Worm (Caenorhabditis elegans) whole organism, young adult: ENCODE data around the gene try-3.
"Not testable (repeated sequence)": the region's sequence is repeated elsewhere in the genome, so short reads cannot be mapped to it uniquely, and the experiment has no call there.

Experiments used
- B0019.2 ChIP-seq: fragments of 200-800 bp; sonication (Bioruptor generic); conservative IDR thresholded peaks from 2 replicates; pipeline ENCODE4 v1.3.6; 2022; ENCODE audit warnings: missing genetic modification reagents, missing genetic modification characterization, missing compliant biosample characterization
- B0035.1 ChIP-seq: sonication (generic microtip); optimal IDR thresholded peaks from 2 replicates; lab custom pipeline; 2016; ENCODE audit warnings: missing genetic modification characterization, mild to moderate bottlenecking, missing compliant biosample characterization, missing genotype, missing genetic modification reagents
- B0336.3 ChIP-seq: fragments of 200-800 bp; sonication (Bioruptor generic); IDR thresholded peaks from 2 replicates; pipeline ENCODE4 v1.3.6; 2022; ENCODE audit warnings: missing genetic modification characterization, missing compliant biosample characterization
- C17E4.6 ChIP-seq: fragments of 200-800 bp; sonication (Bioruptor generic); IDR thresholded peaks from 2 replicates; pipeline ENCODE4 v1.3.6; 2022; ENCODE audit warnings: missing genetic modification reagents, missing genetic modification characterization, missing compliant biosample characterization
- D2030.7 ChIP-seq: fragments of 200-800 bp; sonication (Bioruptor generic); IDR thresholded peaks from 2 replicates; pipeline ENCODE4 v1.3.6; 2022; ENCODE audit warnings: missing genetic modification reagents, missing genetic modification characterization, missing compliant biosample characterization
- F10E7.11 ChIP-seq: sonication (generic microtip); optimal IDR thresholded peaks from 2 replicates; lab custom pipeline; 2017; ENCODE audit warnings: mild to moderate bottlenecking, missing genetic modification characterization, moderate library complexity, missing compliant biosample characterization
- F55B11.4 ChIP-seq: sonication (generic microtip); optimal IDR thresholded peaks from 2 replicates; lab custom pipeline; 2016; ENCODE audit warnings: missing compliant biosample characterization, missing genetic modification characterization, borderline replicate concordance; ENCODE audit not compliant: insufficient read depth
- Y53F4B.3 ChIP-seq: fragments of 200-800 bp; sonication (Bioruptor generic); IDR thresholded peaks from 2 replicates; pipeline ENCODE4 v1.3.6; 2022; ENCODE audit warnings: missing genetic modification reagents, missing genetic modification characterization, missing compliant biosample characterization
- Y53G8AR.9 ChIP-seq: fragments of 200-800 bp; sonication (Bioruptor generic); conservative IDR thresholded peaks from 2 replicates; pipeline ENCODE4 v1.3.6; 2022; ENCODE audit warnings: missing genetic modification reagents, missing genetic modification characterization, missing compliant biosample characterization
- Y79H2A.3 ChIP-seq: fragments of 200-800 bp; sonication (Bioruptor generic); conservative IDR thresholded peaks from 2 replicates; pipeline ENCODE4 v1.3.6; 2022; ENCODE audit warnings: missing genetic modification reagents, missing genetic modification characterization, missing compliant biosample characterization
- atf-7 ChIP-seq: sonication (generic microtip); optimal IDR thresholded peaks from 2 replicates; lab custom pipeline; 2017; ENCODE audit warnings: mild to moderate bottlenecking, missing genetic modification characterization, missing compliant biosample characterization
- bed-1 ChIP-seq: fragments of 200-800 bp; sonication (Bioruptor generic); IDR thresholded peaks from 2 replicates; pipeline ENCODE4 v1.3.6; 2022; ENCODE audit warnings: missing genetic modification reagents, missing genetic modification characterization, missing compliant biosample characterization
- bed-2 ChIP-seq: fragments of 200-800 bp; sonication (Bioruptor generic); IDR thresholded peaks from 2 replicates; pipeline ENCODE4 v1.3.6; 2022; ENCODE audit warnings: missing genetic modification reagents, missing genetic modification characterization, missing compliant biosample characterization
- cebp-1 ChIP-seq, 2 experiments: fragments of 200-800 bp in 1 of 2; sonication (Bioruptor generic) in 1 of 2; sonication (generic microtip) in 1 of 2; IDR thresholded peaks in 1 of 2; optimal IDR thresholded peaks in 1 of 2; 2 replicates each; pipeline versions ENCODE4 v1.3.6 to Lab custom; 2017 to 2022; ENCODE audit warnings: missing compliant biosample characterization in 2 of 2, missing genetic modification characterization in 2 of 2, mild to moderate bottlenecking in 1 of 2, missing genetic modification reagents in 1 of 2, moderate library complexity in 1 of 2
- ceh-40 ChIP-seq: fragments of 200-800 bp; sonication (Bioruptor generic); IDR thresholded peaks from 2 replicates; pipeline ENCODE4 v1.3.6; 2022; ENCODE audit warnings: missing genetic modification characterization, missing compliant biosample characterization
- dox-1 ChIP-seq: fragments of 200-800 bp; sonication (Bioruptor generic); IDR thresholded peaks from 2 replicates; pipeline ENCODE4 v1.3.6; 2022; ENCODE audit warnings: missing genetic modification reagents, missing genetic modification characterization, missing compliant biosample characterization
- dpff-1 ChIP-seq: sonication (generic microtip); optimal IDR thresholded peaks from 2 replicates; lab custom pipeline; 2017; ENCODE audit warnings: mild to moderate bottlenecking, missing genetic modification characterization, missing compliant biosample characterization
- egl-18 ChIP-seq: fragments of 200-800 bp; sonication (Bioruptor generic); IDR thresholded peaks from 2 replicates; pipeline ENCODE4 v1.3.6; 2022; ENCODE audit warnings: missing genetic modification reagents, missing genetic modification characterization, missing compliant biosample characterization
- ets-4 ChIP-seq: fragments of 200-800 bp; sonication (Bioruptor generic); optimal IDR thresholded peaks from 2 replicates; lab custom pipeline; 2018; ENCODE audit warnings: mild to moderate bottlenecking, missing genetic modification characterization, missing compliant biosample characterization
- hmg-1.2 ChIP-seq: fragments of 200-800 bp; sonication (Bioruptor generic); IDR thresholded peaks from 2 replicates; pipeline ENCODE4 v1.3.6; 2022; ENCODE audit warnings: missing genetic modification reagents, missing genetic modification characterization, missing compliant biosample characterization
- hmg-20 ChIP-seq: fragments of 200-800 bp; sonication (Bioruptor generic); IDR thresholded peaks from 2 replicates; pipeline ENCODE4 v1.3.6; 2022; ENCODE audit warnings: missing genetic modification reagents, missing genetic modification characterization, missing compliant biosample characterization
- hrde-1 ChIP-seq: sonication (generic microtip); optimal IDR thresholded peaks from 2 replicates; lab custom pipeline; 2016; ENCODE audit warnings: missing genetic modification characterization, mild to moderate bottlenecking, missing compliant biosample characterization, moderate library complexity, missing genotype, missing genetic modification reagents, borderline replicate concordance
- hsf-1 ChIP-seq: fragments of 200-800 bp; sonication (Bioruptor generic); IDR thresholded peaks from 2 replicates; pipeline ENCODE4 v1.3.6; 2022; ENCODE audit warnings: missing genetic modification reagents, missing genetic modification characterization, missing compliant biosample characterization
- let-607 ChIP-seq, 2 experiments: fragments of 200-800 bp in 1 of 2; sonication (Bioruptor generic) in 1 of 2; sonication (generic microtip) in 1 of 2; optimal IDR thresholded peaks; 2 replicates each; lab custom pipeline; 2016 to 2018; ENCODE audit warnings: mild to moderate bottlenecking in 2 of 2, missing compliant biosample characterization in 2 of 2, missing genetic modification characterization in 2 of 2, moderate library complexity in 2 of 2, missing genotype in 1 of 2
- madf-10 ChIP-seq: sonication (generic microtip); optimal IDR thresholded peaks from 2 replicates; lab custom pipeline; 2016; ENCODE audit warnings: mild to moderate bottlenecking, missing genetic modification characterization, missing compliant biosample characterization
- mcd-1 ChIP-seq: fragments of 200-800 bp; sonication (Bioruptor generic); IDR thresholded peaks from 2 replicates; pipeline ENCODE4 v1.3.6; 2022; ENCODE audit warnings: missing genetic modification reagents, missing genetic modification characterization, missing compliant biosample characterization
- mel-28 ChIP-seq: sonication (generic microtip); optimal IDR thresholded peaks from 2 replicates; lab custom pipeline; 2016; ENCODE audit warnings: borderline replicate concordance, mild to moderate bottlenecking, missing genetic modification characterization, missing compliant biosample characterization
- mes-4 ChIP-seq: sonication (generic microtip); optimal IDR thresholded peaks from 2 replicates; lab custom pipeline; 2016; ENCODE audit warnings: missing genotype, missing genetic modification characterization, missing compliant biosample characterization
- nhr-27 ChIP-seq: fragments of 200-800 bp; sonication (Bioruptor generic); optimal IDR thresholded peaks from 2 replicates; lab custom pipeline; 2018; ENCODE audit warnings: mild to moderate bottlenecking, missing genetic modification characterization, moderate library complexity, missing compliant biosample characterization
- pbrm-1 ChIP-seq: fragments of 200-800 bp; sonication (Bioruptor generic); IDR thresholded peaks from 2 replicates; pipeline ENCODE4 v1.3.6; 2022; ENCODE audit warnings: missing genetic modification reagents, missing genetic modification characterization, missing compliant biosample characterization
- rpc-1 ChIP-seq, 2 experiments: fragments of 150-350 bp in 1 of 2; sonication (generic microtip) in 1 of 2; optimal IDR thresholded peaks; 2 replicates each; lab custom pipeline; 2014 to 2018; ENCODE audit warnings: missing biosample characterization in 1 of 2, missing genetic modification characterization in 1 of 2, missing genetic modification reagents in 1 of 2, missing genotype in 1 of 2
- sdz-38 ChIP-seq: sonication (generic microtip); optimal IDR thresholded peaks from 2 replicates; lab custom pipeline; 2016; ENCODE audit warnings: missing genotype, missing genetic modification characterization, missing compliant biosample characterization
- snpc-4 ChIP-seq, 5 experiments: fragments of 150-350 bp in 1 of 5; sonication (generic microtip) in 4 of 5; optimal IDR thresholded peaks; 2 replicates each; lab custom pipeline; 2014 to 2018; ENCODE audit warnings: missing genetic modification characterization in 5 of 5, missing biosample characterization in 3 of 5, antibody characterized with exemption in 2 of 5, mild to moderate bottlenecking in 2 of 5, missing compliant biosample characterization in 2 of 5, missing genotype in 2 of 5, moderate library complexity in 2 of 5, missing genetic modification reagents in 1 of 5
- tbp1 ChIP-seq: fragments of 200-800 bp; sonication (Bioruptor generic); optimal IDR thresholded peaks from 2 replicates; lab custom pipeline; 2018; ENCODE audit warnings: mild to moderate bottlenecking, missing genetic modification characterization, missing compliant biosample characterization
- tbx-9 ChIP-seq: sonication (generic microtip); optimal IDR thresholded peaks from 2 replicates; lab custom pipeline; 2016; ENCODE audit warnings: borderline replicate concordance, missing genetic modification characterization, inconsistent platforms, missing compliant biosample characterization
- tlf-1 ChIP-seq: fragments of 200-800 bp; sonication (Bioruptor generic); optimal IDR thresholded peaks from 2 replicates; lab custom pipeline; 2018; ENCODE audit warnings: mild to moderate bottlenecking, missing genetic modification characterization, missing compliant biosample characterization
- zim-3 ChIP-seq: sonication (generic microtip); optimal IDR thresholded peaks from 2 replicates; lab custom pipeline; 2017; ENCODE audit warnings: mild to moderate bottlenecking, missing genetic modification characterization, moderate library complexity, missing compliant biosample characterization
- ztf-18 ChIP-seq: sonication (generic microtip); optimal IDR thresholded peaks from 2 replicates; lab custom pipeline; 2016; ENCODE audit warnings: missing genotype, mild to moderate bottlenecking, missing genetic modification characterization, missing compliant biosample characterization
- ztf-22 ChIP-seq: fragments of 200-800 bp; sonication (Bioruptor generic); optimal IDR thresholded peaks from 2 replicates; lab custom pipeline; 2018; ENCODE audit warnings: mild to moderate bottlenecking, missing genetic modification characterization, moderate library complexity, missing compliant biosample characterization
- ztf-25 ChIP-seq: fragments of 200-800 bp; sonication (Bioruptor generic); IDR thresholded peaks from 2 replicates; pipeline ENCODE4 v1.3.6; 2022; ENCODE audit warnings: missing genetic modification reagents, missing genetic modification characterization, missing compliant biosample characterization
- ztf-3 ChIP-seq: fragments of 200-800 bp; sonication (Bioruptor generic); optimal IDR thresholded peaks from 2 replicates; lab custom pipeline; 2018; ENCODE audit warnings: mild to moderate bottlenecking, missing genetic modification characterization, missing compliant biosample characterization

The try-3 gene

DNA sequence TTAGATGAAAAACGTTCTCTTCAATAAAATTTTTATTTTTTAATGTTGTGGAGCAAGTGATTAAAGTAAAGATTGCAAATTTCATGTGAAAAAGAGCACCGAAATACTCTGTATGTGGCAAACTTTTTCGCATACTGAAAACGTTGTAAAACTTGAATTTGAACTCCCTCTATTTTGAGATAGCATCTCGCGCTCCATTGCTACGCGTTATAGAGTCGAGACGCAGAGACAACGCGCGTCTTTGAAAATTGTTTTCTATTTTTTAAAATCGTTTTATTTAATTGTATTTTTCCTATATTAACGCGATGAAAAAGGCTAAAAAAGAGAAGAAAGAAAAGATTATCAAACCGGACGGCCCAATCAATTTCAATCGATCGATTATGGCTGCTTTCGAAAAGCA, 8.3 kb upstream of the try-3 start, which contains the start of gene fan-1 (continued):
- TF ChIP-seq cebp-1 (GFP tag; IDR thresholded peaks at IDR 0.05; lab: Robert Waterston, UW), result no peak
- TF ChIP-seq cebp-1 (tag; optimal IDR thresholded peaks at IDR 0.05; lab: Kevin White, UChicago), result peak; percentile 37
- TF ChIP-seq mes-4 (tag; lab: Kevin White, UChicago), result no peak
- TF ChIP-seq hmg-1.2 (GFP tag; lab: Robert Waterston, UW), result peak; percentile 88
- TF ChIP-seq mcd-1, result peak; percentile 87
- no peak for TF ChIP-seq sdz-38
- no peak for TF ChIP-seq ztf-18 (tag; lab: Kevin White, UChicago)
- no peak for TF ChIP-seq bed-1 (GFP tag; lab: Robert Waterston, UW)
- TF ChIP-seq ceh-40 (GFP tag; lab: Robert Waterston, UW), result no peak
- TF ChIP-seq C17E4.6, result no peak
- no peak for TF ChIP-seq D2030.7
- no peak for TF ChIP-seq dox-1
- TF ChIP-seq F55B11.4 (tag; lab: Kevin White, UChicago), result no peak
- TF ChIP-seq ztf-22 (GFP tag; lab: Kevin White, UChicago), result no peak
- TF ChIP-seq snpc-4 (GFP tag; optimal IDR thresholded peaks at IDR 0.05; lab: Kevin White, UChicago), result no peak
- TF ChIP-seq snpc-4 (tag; optimal IDR thresholded peaks at IDR 0.05; lab: Kevin White, UChicago), result peak in 2 of 4 experiments; percentile 74 to 83
- no peak for TF ChIP-seq nhr-27 (tag; lab: Kevin White, UChicago)

DNA sequence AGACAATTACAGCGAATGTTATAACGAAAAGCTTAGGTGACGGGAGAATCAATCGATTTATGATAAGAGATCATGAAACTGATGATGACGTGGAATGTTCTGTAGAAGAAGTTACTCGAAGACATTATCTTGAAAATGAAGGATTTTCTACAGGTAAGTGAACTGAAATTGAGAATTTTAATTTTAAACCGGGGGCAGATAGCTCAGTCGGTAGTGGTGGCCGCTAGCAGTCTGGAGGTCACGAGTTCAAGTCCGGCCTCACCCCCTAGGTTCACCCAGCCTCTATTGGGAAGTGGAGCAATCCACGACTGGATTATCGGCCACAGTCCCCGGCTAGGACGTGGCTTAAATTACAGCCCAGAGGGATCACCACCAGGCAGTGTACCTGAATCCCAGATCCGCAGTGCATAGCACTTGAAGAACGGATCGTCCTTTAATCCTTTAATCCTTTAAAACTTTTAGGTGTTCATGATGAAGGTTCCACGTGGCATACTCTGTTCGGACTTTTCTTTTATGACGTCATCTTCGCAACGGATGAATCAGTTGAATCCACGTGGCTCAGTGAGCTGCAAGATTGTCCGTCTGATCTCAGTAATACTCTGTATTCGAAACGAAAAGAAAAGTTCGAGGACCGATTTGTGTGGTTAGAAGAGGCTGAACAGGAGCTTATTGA, 5.5 kb upstream of the try-3 start:
- TF ChIP-seq rpc-1 (optimal IDR thresholded peaks at IDR 0.05; lab: Kevin White, UChicago); snpc-4 (GFP tag; optimal IDR thresholded peaks at IDR 0.05; lab: Kevin White, UChicago): not testable (repeated sequence)
- TF ChIP-seq rpc-1 (tag; optimal IDR thresholded peaks at IDR 0.05; lab: Kevin White, UChicago) (peak; percentile 57), snpc-4 (tag; optimal IDR thresholded peaks at IDR 0.05; lab: Kevin White, UChicago) (peak in 1 of 4 experiments; percentile 5)
- TF ChIP-seq, all 124 proteins: peak for 2; not testable (repeated sequence) for 122

DNA sequence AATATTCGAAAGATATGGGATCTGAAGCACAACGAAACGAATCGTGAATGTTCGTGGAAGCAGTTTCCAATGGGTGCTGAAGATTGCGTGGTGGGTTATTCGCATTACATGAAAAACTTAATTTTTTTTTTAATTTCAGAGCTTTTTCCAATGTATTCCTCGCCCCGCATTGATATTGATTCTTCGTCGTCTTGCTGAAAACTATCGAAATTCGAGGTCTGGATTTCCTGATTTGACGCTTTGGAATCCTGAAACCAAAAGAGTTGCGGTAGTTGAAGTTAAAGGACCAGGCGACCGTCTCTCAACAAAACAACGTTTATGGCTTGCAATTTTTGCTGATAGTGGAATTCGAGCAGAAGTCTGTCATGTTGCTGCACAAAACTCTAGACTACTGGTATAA, 4.9 kb upstream of the try-3 start:
- TF ChIP-seq mcd-1, result no peak
- TF ChIP-seq zim-3 (tag; lab: Kevin White, UChicago), result no peak
- no peak for TF ChIP-seq ztf-3 (GFP tag; lab: Kevin White, UChicago)
- no peak for TF ChIP-seq hmg-20 (GFP tag; lab: Robert Waterston, UW)
- TF ChIP-seq mel-28, result no peak
- TF ChIP-seq hmg-1.2 (GFP tag; lab: Robert Waterston, UW), result 0 out of 2 replicates have a peak, but pooled peaks have one; percentile 12
- no peak for TF ChIP-seq ztf-18 (tag; lab: Kevin White, UChicago)
- 0 out of 2 replicates have a peak, but pooled peaks have one; percentile 10 for TF ChIP-seq hsf-1
- no peak for TF ChIP-seq tlf-1
- no peak for TF ChIP-seq F55B11.4 (tag; lab: Kevin White, UChicago)
- TF ChIP-seq bed-2 (GFP tag; lab: Robert Waterston, UW), result no peak
- TF ChIP-seq B0035.1 (tag; lab: Kevin White, UChicago), result no peak
- no peak for TF ChIP-seq atf-7
- TF ChIP-seq ztf-25 (GFP tag; lab: Robert Waterston, UW), result no peak
- no peak for TF ChIP-seq madf-10 (tag; lab: Kevin White, UChicago)
- peak; percentile 48; the same call in 1 of the 2 replicates for TF ChIP-seq B0336.3
- no peak for TF ChIP-seq tbp1
- TF ChIP-seq Y53G8AR.9 (GFP tag; lab: Robert Waterston, UW), result 0 out of 2 replicates have a peak, but pooled peaks have one; percentile 23
- no peak for TF ChIP-seq B0019.2 (GFP tag; lab: Robert Waterston, UW)
- TF ChIP-seq egl-18, result no peak
- no peak for TF ChIP-seq F10E7.11 (tag; lab: Kevin White, UChicago)
- no peak for TF ChIP-seq let-607 (tag; optimal IDR thresholded peaks at IDR 0.05; lab: Kevin White, UChicago)
- TF ChIP-seq pbrm-1 (GFP tag; lab: Robert Waterston, UW), result no peak
- no peak for TF ChIP-seq Y79H2A.3 (GFP tag; lab: Robert Waterston, UW)
- no peak for TF ChIP-seq C17E4.6
- no peak for TF ChIP-seq hrde-1 (tag; lab: Kevin White, UChicago)
- no peak for TF ChIP-seq dpff-1 (tag; lab: Kevin White, UChicago)
- TF ChIP-seq ets-4 (GFP tag; lab: Kevin White, UChicago), result no peak
- TF ChIP-seq tbx-9 (tag; lab: Kevin White, UChicago), result no peak
- TF ChIP-seq Y53F4B.3 (GFP tag; lab: Robert Waterston, UW), result no peak
- TF ChIP-seq D2030.7, result no peak
